Worm (Caenorhabditis elegans) whole organism, mixed stage, embryonic: ENCODE measurements around the gene exp-1.

Experiments
- bed-3 ChIP-seq: fragments of 200-800 bp; sonication (Bioruptor generic); optimal IDR thresholded peaks from 3 replicates; lab custom pipeline; 2018; ENCODE audit warnings: mild to moderate bottlenecking, missing genetic modification characterization, moderate library complexity, missing compliant biosample characterization
- blmp-1 ChIP-seq: fragments of 150-350 bp; optimal IDR thresholded peaks from 2 replicates; lab custom pipeline; 2014; ENCODE audit warnings: missing biosample characterization, missing genetic modification characterization
- ceh-43 ChIP-seq: fragments of 200-800 bp; sonication (Bioruptor generic); optimal IDR thresholded peaks from 2 replicates; lab custom pipeline; 2018; ENCODE audit warnings: mild to moderate bottlenecking, missing genetic modification characterization, moderate library complexity, missing compliant biosample characterization
- ceh-83 ChIP-seq: fragments of 200-800 bp; sonication (Bioruptor generic); optimal IDR thresholded peaks from 2 replicates; lab custom pipeline; 2018; ENCODE audit warnings: mild to moderate bottlenecking, missing genetic modification characterization, missing compliant biosample characterization
- ces-1 ChIP-seq: fragments of 150-350 bp; optimal IDR thresholded peaks from 2 replicates; lab custom pipeline; 2014; ENCODE audit warnings: missing biosample characterization, missing genetic modification reagents, missing genetic modification characterization
- cnd-1 ChIP-seq: fragments of 200-800 bp; sonication (Bioruptor generic); optimal IDR thresholded peaks from 2 replicates; lab custom pipeline; 2018; ENCODE audit warnings: mild to moderate bottlenecking, missing genetic modification characterization, missing compliant biosample characterization
- elt-1 ChIP-seq: sonication (generic microtip); optimal IDR thresholded peaks from 2 replicates; lab custom pipeline; 2017; ENCODE audit warnings: missing genetic modification characterization, mild to moderate bottlenecking, missing compliant biosample characterization, antibody characterized with exemption, moderate library complexity, borderline replicate concordance; ENCODE audit not compliant: insufficient read depth
- elt-3 ChIP-seq: fragments of 150-350 bp; optimal IDR thresholded peaks from 2 replicates; lab custom pipeline; 2014; ENCODE audit warnings: missing biosample characterization, missing genetic modification characterization
- flh-1 ChIP-seq: fragments of 200-800 bp; sonication (Bioruptor generic); optimal IDR thresholded peaks from 2 replicates; lab custom pipeline; 2018; ENCODE audit warnings: mild to moderate bottlenecking, missing genetic modification characterization, moderate library complexity, missing compliant biosample characterization
- lin-13 ChIP-seq: fragments of 150-350 bp; optimal IDR thresholded peaks from 2 replicates; lab custom pipeline; 2014; ENCODE audit warnings: missing biosample characterization, missing genetic modification characterization
- lin-32 ChIP-seq: fragments of 200-800 bp; sonication (Bioruptor generic); optimal IDR thresholded peaks from 2 replicates; lab custom pipeline; 2018; ENCODE audit warnings: mild to moderate bottlenecking, missing genetic modification characterization, missing compliant biosample characterization
- lsy-2 ChIP-seq: fragments of 150-350 bp; optimal IDR thresholded peaks from 2 replicates; lab custom pipeline; 2014; ENCODE audit warnings: missing biosample characterization, missing genetic modification characterization
- mab-5 ChIP-seq: fragments of 150-350 bp; optimal IDR thresholded peaks from 2 replicates; lab custom pipeline; 2014; ENCODE audit warnings: missing biosample characterization, missing genetic modification characterization
- mep-1 ChIP-seq: fragments of 150-350 bp; optimal IDR thresholded peaks from 2 replicates; lab custom pipeline; 2017; ENCODE audit warnings: missing biosample characterization, missing genetic modification reagents, missing genetic modification characterization, inconsistent platforms
- mls-2 ChIP-seq: sonication (generic microtip); optimal IDR thresholded peaks from 2 replicates; lab custom pipeline; 2016; ENCODE audit warnings: mild to moderate bottlenecking, missing genetic modification characterization, moderate library complexity, missing compliant biosample characterization
- nhr-12 ChIP-seq: fragments of 150-350 bp; optimal IDR thresholded peaks from 2 replicates; lab custom pipeline; 2014; ENCODE audit warnings: missing biosample characterization, missing genetic modification characterization
- nhr-237 ChIP-seq: fragments of 150-350 bp; optimal IDR thresholded peaks from 2 replicates; lab custom pipeline; 2014; ENCODE audit warnings: missing biosample characterization, missing genetic modification characterization
- nhr-28 ChIP-seq: fragments of 150-350 bp; optimal IDR thresholded peaks from 2 replicates; lab custom pipeline; 2014; ENCODE audit warnings: missing biosample characterization, missing genetic modification characterization
- nhr-76 ChIP-seq: sonication (generic microtip); optimal IDR thresholded peaks from 2 replicates; lab custom pipeline; 2017; ENCODE audit warnings: missing biosample characterization, missing genetic modification characterization
- sem-2 ChIP-seq: fragments of 200-800 bp; sonication (Bioruptor generic); optimal IDR thresholded peaks from 2 replicates; lab custom pipeline; 2018; ENCODE audit warnings: mild to moderate bottlenecking, missing genetic modification characterization, missing compliant biosample characterization
- snpc-4 ChIP-seq: fragments of 150-350 bp; optimal IDR thresholded peaks from 2 replicates; lab custom pipeline; 2014; ENCODE audit warnings: missing biosample characterization, missing genetic modification characterization
- tbx-8 ChIP-seq: fragments of 200-800 bp; sonication (Bioruptor generic); optimal IDR thresholded peaks from 2 replicates; lab custom pipeline; 2018; ENCODE audit warnings: mild to moderate bottlenecking, missing genetic modification characterization, moderate library complexity, missing compliant biosample characterization
- unc-120 ChIP-seq: sonication (generic microtip); optimal IDR thresholded peaks from 2 replicates; lab custom pipeline; 2017; ENCODE audit warnings: missing genetic modification characterization, missing compliant biosample characterization; ENCODE audit not compliant: poor library complexity, severe bottlenecking
- unc-39 ChIP-seq: fragments of 150-350 bp; optimal IDR thresholded peaks from 2 replicates; lab custom pipeline; 2014; ENCODE audit warnings: missing biosample characterization, missing genetic modification characterization
- zip-8 ChIP-seq: fragments of 150-350 bp; optimal IDR thresholded peaks from 2 replicates; lab custom pipeline; 2014; ENCODE audit warnings: missing biosample characterization, missing genetic modification characterization

Gene exp-1

DNA sequence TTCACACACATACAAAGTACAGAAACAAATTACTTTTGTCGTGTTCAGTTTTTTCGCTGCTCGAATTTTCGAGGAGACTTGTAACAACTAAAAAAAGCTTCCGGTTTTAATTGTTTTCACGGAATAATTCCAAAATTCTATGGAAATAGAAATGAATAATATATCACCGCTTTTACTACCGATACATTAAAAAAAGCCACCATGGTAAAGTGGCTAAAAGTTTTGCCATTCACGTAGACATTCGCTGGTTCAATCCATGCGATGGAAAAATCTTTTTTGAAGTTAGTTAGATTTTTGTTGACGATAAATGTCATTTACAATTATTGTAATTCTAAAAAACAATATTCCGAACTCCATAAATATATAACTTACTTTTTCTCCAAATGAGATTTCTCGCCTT lies 7.8 kb upstream of the exp-1 start:
- TF ChIP-seq nhr-12 (tag; lab: Kevin White, UChicago), result no peak
- no peak for TF ChIP-seq sem-2 (GFP tag; lab: Kevin White, UChicago)
- no peak for TF ChIP-seq nhr-237 (tag; lab: Kevin White, UChicago)
- TF ChIP-seq cnd-1 (tag; lab: Kevin White, UChicago), result no peak
- TF ChIP-seq mab-5 (tag; lab: Kevin White, UChicago), result no peak
- no peak for TF ChIP-seq mep-1 (tag; lab: Kevin White, UChicago)
- no peak for TF ChIP-seq elt-3 (tag; lab: Kevin White, UChicago)
- TF ChIP-seq bed-3, result no peak
- no peak for TF ChIP-seq unc-39 (tag; lab: Kevin White, UChicago)
- no peak for TF ChIP-seq ceh-83 (GFP tag; lab: Kevin White, UChicago)
- no peak for TF ChIP-seq lin-13 (tag; lab: Kevin White, UChicago)
- no peak for TF ChIP-seq lin-32 (GFP tag; lab: Kevin White, UChicago)
- no peak for TF ChIP-seq unc-120 (tag; lab: Kevin White, UChicago)
- TF ChIP-seq ceh-43 (GFP tag; lab: Kevin White, UChicago), result no peak
- no peak for TF ChIP-seq lsy-2 (tag; lab: Kevin White, UChicago)
- no peak for TF ChIP-seq nhr-76 (tag; lab: Kevin White, UChicago)
- TF ChIP-seq zip-8 (tag; lab: Kevin White, UChicago), result no peak
- no peak for TF ChIP-seq tbx-8 (GFP tag; lab: Kevin White, UChicago)
- no peak for TF ChIP-seq flh-1

DNA sequence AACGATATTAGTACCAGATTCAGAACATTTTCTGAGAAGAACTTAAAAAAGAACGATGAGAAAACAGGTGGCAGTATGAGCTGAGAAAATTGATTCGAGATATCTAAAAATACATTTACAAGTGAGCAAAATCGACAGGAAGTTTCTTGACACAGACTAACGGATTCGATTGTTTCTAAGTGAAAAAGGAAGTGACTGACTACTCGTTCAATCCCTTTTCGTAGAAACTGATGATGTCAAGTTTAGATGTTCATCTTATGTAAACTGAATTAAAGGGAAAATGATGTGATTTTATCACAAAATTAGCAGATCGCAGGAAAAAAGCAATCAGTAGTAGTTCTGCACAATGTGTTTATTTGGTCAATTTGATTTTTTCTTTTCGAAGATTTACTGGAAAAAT lies 4.3 kb upstream of the exp-1 start:
- TF ChIP-seq ces-1 (GFP tag; lab: Kevin White, UChicago) (peak; percentile 55), lin-32 (GFP tag; lab: Kevin White, UChicago) (no peak)
- TF ChIP-seq, all 35 proteins: peak for 1

DNA sequence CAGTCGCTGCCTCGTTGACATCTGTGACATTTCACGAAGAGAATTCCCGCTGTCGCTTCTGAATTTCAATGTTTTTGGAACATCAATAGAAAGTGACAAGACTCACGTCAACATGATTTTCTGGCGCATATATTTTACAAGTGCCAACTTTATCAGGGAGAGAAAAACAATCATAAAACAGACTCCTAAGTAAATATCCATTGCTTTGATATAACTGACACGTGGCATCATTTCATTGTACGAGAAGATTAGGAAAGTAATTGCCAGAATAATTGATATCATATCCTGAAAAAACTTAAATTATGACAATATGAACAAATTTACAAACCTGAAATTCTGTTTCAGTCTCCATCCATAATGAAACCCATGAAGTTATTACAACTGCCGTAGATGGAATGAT lies 2.8 kb downstream of the exp-1 start:
- TF ChIP-seq mls-2 (tag; lab: Kevin White, UChicago) (no peak), elt-1 (no peak)

DNA sequence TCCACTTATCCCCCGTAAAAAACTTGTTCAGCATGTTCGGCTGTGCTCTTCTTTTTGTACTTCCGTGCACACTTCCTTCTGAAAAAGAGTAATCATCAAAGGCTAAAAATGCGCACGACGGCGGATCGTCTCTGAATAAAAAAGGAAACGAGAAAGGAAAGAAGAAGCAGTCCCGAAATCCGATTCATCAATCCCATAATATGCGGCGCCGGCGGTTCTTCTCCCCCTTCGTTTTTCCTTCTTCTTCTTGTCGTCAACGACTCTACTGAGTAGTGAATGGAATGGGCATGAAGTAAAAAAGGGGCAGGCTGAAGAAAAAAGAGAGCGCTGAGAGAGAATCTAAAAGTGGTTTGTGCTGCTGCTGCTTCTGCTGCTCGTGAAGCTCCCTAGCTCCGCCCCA lies 11.5 kb downstream of the exp-1 start:
- peak; percentile 13 for TF ChIP-seq mls-2 (tag; lab: Kevin White, UChicago)
- TF ChIP-seq ces-1 (GFP tag; lab: Kevin White, UChicago), result peak; percentile 63
- no peak for TF ChIP-seq mab-5 (tag; lab: Kevin White, UChicago)

DNA sequence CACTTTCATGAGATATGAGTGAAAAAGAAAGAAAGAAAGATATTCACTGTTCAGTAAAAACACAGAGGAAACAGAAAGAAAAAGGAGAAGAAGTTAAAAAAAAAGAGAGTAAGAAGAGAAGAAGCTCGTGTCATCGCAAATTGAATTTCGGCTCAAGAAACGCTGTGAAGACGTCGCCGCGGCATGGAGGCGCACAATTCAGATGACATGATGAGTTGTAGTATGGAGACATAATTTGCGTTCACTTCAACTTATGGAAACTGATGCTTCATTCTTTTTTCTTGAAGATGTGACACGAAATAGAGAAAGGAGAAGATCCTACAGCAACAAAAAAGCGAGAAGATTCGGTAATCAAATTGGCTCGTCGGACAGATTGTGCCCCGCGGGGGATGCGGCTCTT lies 12.5 kb downstream of the exp-1 start:
- TF ChIP-seq lsy-2 (tag; lab: Kevin White, UChicago) (no peak), ces-1 (GFP tag; lab: Kevin White, UChicago) (peak; percentile 92)

DNA sequence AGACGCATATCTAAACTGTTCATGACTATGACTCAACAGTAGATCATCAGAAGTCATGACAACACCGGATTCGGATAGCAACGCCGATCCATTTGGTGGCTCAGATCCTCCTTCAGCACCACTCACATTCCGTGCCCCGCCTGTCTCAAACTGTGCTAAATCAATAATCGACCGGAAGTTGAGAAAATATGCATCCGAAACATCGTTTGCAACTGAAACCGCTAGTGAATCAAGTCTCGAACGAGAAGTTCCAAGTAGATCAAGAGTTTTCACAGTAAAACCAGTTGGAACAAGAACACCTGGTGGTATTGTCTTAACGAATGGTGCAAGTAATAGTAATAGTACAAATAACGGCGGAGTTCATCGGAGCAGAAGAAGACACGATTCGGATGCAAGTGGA lies 13.8 kb downstream of the exp-1 start:
- TF ChIP-seq bed-3 (no peak), nhr-28 (no peak), flh-1 (no peak), snpc-4 (tag; lab: Kevin White, UChicago) (no peak), nhr-76 (tag; lab: Kevin White, UChicago) (no peak), lin-13 (tag; lab: Kevin White, UChicago) (no peak), elt-1 (no peak), blmp-1 (tag; lab: Kevin White, UChicago) (no peak)

DNA sequence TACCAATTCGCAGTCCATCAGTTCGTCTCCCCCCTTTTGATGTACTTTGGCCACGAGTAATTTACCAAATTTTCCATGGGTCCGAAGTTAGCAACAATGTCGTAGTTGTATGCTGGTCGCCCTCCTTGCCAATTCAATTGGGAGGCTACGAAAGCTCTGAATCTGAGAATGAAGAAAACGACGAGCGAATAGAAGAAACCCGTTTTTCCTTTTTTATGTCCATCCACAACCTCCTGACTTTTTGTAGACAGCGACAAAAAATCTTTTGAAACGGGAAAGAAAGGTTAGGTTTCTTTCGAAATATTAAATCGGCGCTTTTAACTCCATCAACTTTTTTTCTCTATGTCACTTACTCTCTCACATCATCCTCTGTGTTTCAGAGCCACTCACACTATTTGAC lies 18.4 kb downstream of the exp-1 start:
- TF ChIP-seq tbx-8 (GFP tag; lab: Kevin White, UChicago), result no peak
- peak; percentile 52 for TF ChIP-seq ces-1 (GFP tag; lab: Kevin White, UChicago)
- no peak for TF ChIP-seq lin-13 (tag; lab: Kevin White, UChicago)
- TF ChIP-seq ceh-43 (GFP tag; lab: Kevin White, UChicago), result no peak

DNA sequence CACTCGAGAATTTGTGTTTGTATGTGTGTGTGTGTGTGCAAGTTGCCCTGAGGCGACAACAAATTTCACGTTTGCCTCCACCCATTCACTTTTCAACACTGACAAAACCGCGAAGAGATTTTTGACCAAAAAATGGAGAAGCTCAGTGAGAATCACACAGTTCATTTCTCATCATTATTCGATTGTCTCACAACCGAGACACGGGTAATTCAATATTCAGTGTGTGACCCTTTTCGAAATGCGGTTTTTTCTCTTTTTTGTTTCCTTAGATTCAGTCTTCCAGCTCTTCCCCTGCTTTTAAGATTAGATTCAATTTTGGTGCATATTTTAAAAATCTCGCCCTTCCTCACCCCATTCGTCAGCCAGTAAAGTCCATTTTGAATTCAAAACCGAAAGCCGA lies 21.4 kb downstream of the exp-1 start:
- TF ChIP-seq ces-1 (GFP tag; lab: Kevin White, UChicago) (peak; percentile 69), unc-39 (tag; lab: Kevin White, UChicago) (no peak), mls-2 (tag; lab: Kevin White, UChicago) (no peak)
